Worm (Caenorhabditis elegans): Measurements from ENCODE around the gene klo-2.

DNA sequence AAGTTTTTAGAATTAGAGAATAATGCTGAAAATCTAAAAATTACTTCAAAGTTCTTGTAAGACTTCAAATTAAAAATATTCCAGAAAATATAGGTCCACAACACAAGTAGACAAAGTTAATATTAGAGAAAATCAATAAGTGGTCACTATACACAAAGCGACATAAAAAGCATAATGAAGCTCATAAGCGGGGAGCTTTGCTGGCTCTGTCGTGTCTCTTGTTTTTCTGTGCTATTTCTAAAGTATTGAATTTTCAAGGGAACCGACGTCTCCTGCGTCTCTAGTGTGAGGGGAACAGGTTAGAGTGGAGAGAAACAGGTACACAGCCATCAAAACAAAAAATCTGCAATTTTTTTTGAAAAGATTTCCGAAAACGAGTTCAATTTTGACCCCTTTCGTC, 7.5 kb upstream of the klo-2 start, which contains the start of gene E02H9.13:
- no peak for TF ChIP-seq nhr-11 (tag; optimal IDR thresholded peaks at IDR 0.05)
- no peak for TF ChIP-seq skn-1 (tag; optimal IDR thresholded peaks at IDR 0.05)
- no peak for TF ChIP-seq ztf-11 (tag; optimal IDR thresholded peaks at IDR 0.05)
- no peak for TF ChIP-seq nhr-12 (tag; optimal IDR thresholded peaks at IDR 0.05)
- TF ChIP-seq mdl-1 (tag; optimal IDR thresholded peaks at IDR 0.05), result no peak
- no peak for TF ChIP-seq egl-27 (tag; optimal IDR thresholded peaks at IDR 0.05)
- no peak for TF ChIP-seq ama-1 (optimal IDR thresholded peaks at IDR 0.05)
- no peak for TF ChIP-seq nhr-76 (tag; optimal IDR thresholded peaks at IDR 0.05)
- TF ChIP-seq pha-4 (tag; optimal IDR thresholded peaks at IDR 0.05), result no peak
- TF ChIP-seq pqm-1 (tag; optimal IDR thresholded peaks at IDR 0.05), result no peak
- TF ChIP-seq unc-39 (tag; optimal IDR thresholded peaks at IDR 0.05), result no peak
- no peak for TF ChIP-seq unc-62 (GFP tag; optimal IDR thresholded peaks at IDR 0.05)
- no peak for TF ChIP-seq sea-2 (GFP tag; optimal IDR thresholded peaks at IDR 0.05)
- TF ChIP-seq lsy-12 (tag; optimal IDR thresholded peaks at IDR 0.05), result no peak
